Worm (Caenorhabditis elegans) whole organism, late embryonic: ENCODE measurements around the gene C36B7.6.

Source experiments
- che-1 ChIP-seq: sonication (generic microtip); optimal IDR thresholded peaks from 2 replicates; lab custom pipeline; 2016; ENCODE audit warnings: mild to moderate bottlenecking, missing genetic modification characterization, missing compliant biosample characterization
- elt-2 ChIP-seq: sonication (generic microtip); optimal IDR thresholded peaks from 2 replicates; lab custom pipeline; 2016; ENCODE audit warnings: missing genetic modification reagents, missing genetic modification characterization, missing compliant biosample characterization
- fkh-10 ChIP-seq: fragments of 150-350 bp; optimal IDR thresholded peaks from 2 replicates; lab custom pipeline; 2014; ENCODE audit warnings: missing biosample characterization, missing genetic modification reagents, missing genetic modification characterization
- fkh-6 ChIP-seq: sonication (generic microtip); optimal IDR thresholded peaks from 2 replicates; lab custom pipeline; 2016; ENCODE audit warnings: missing genetic modification characterization, missing compliant biosample characterization
- hlh-30 ChIP-seq: sonication (generic microtip); optimal IDR thresholded peaks from 2 replicates; lab custom pipeline; 2017; ENCODE audit warnings: antibody characterized with exemption, missing genetic modification characterization, missing compliant biosample characterization; ENCODE audit not compliant: insufficient read depth
- hlh-8 ChIP-seq: sonication (generic microtip); optimal IDR thresholded peaks from 2 replicates; lab custom pipeline; 2016; ENCODE audit warnings: missing genotype, missing genetic modification characterization, missing compliant biosample characterization
- nhr-11 ChIP-seq: fragments of 150-350 bp; optimal IDR thresholded peaks from 2 replicates; lab custom pipeline; 2014; ENCODE audit warnings: missing biosample characterization, missing genetic modification characterization
- pha-4 ChIP-seq: fragments of 150-350 bp; optimal IDR thresholded peaks from 2 replicates; lab custom pipeline; 2018; ENCODE audit warnings: missing biosample characterization, missing genetic modification reagents, missing genetic modification characterization
- pqm-1 ChIP-seq: sonication (generic microtip); optimal IDR thresholded peaks from 2 replicates; lab custom pipeline; 2016; ENCODE audit warnings: missing genetic modification characterization, missing compliant biosample characterization
- pros-1 ChIP-seq: fragments of 150-350 bp; optimal IDR thresholded peaks from 2 replicates; lab custom pipeline; 2014; ENCODE audit warnings: missing biosample characterization, missing genetic modification reagents, missing genetic modification characterization
- ref-2 ChIP-seq: sonication (generic microtip); optimal IDR thresholded peaks from 2 replicates; lab custom pipeline; 2016; ENCODE audit warnings: missing genetic modification characterization, missing compliant biosample characterization
- rnt-1 ChIP-seq: sonication (generic microtip); optimal IDR thresholded peaks from 2 replicates; lab custom pipeline; 2016; ENCODE audit warnings: missing genetic modification characterization, missing compliant biosample characterization
- sox-4 ChIP-seq: sonication (generic microtip); optimal IDR thresholded peaks from 2 replicates; lab custom pipeline; 2017; ENCODE audit warnings: mild to moderate bottlenecking, missing genetic modification characterization, inconsistent platforms, missing compliant biosample characterization
- unc-55 ChIP-seq: sonication (generic microtip); optimal IDR thresholded peaks from 2 replicates; lab custom pipeline; 2017; ENCODE audit warnings: missing biosample characterization, missing genetic modification reagents, missing genetic modification characterization

DNA sequence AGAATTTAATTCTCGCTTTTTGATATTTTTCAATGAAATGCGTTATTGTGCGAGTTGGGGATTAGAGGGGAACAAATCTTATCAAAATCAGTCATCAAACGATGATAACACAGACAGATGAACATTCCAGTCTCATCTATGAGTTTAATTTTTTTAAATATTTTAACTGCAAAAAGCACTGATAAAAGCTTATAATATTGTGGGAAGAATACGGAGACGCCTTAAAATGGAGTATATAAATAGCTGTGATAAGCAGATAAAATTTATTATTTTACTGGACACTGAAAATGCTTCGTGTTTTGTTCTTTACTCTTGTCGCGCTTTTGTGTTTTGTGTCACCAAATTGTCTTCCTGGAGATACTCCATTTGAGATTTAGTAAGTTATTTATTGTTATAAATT, 39.5 kb upstream of the C36B7.6 start, which contains the start of gene clec-86:
- TF ChIP-seq che-1 (tag; lab: Kevin White, UChicago) (no peak), nhr-11 (tag; lab: Kevin White, UChicago) (no peak), fkh-10 (GFP tag; lab: Kevin White, UChicago) (no peak), elt-2 (peak; percentile 53), sox-4 (tag; lab: Kevin White, UChicago) (no peak), hlh-30 (tag; lab: Kevin White, UChicago) (no peak), hlh-8 (tag; lab: Kevin White, UChicago) (no peak), pha-4 (no peak), fkh-6 (tag; lab: Kevin White, UChicago) (no peak), ref-2 (no peak), rnt-1 (no peak), pros-1 (no peak), pqm-1 (peak; percentile 23), unc-55 (no peak)
